Fruit fly (Drosophila melanogaster) whole organism, wandering third instar larva: ENCODE results near the gene syd.

ENCODE experiments used
- Abd-B ChIP-seq: fragments of >200 bp; optimal IDR thresholded peaks from 2 replicates; lab custom pipeline; 2017; ENCODE audit warnings: missing biosample characterization, missing genetic modification characterization
- Dfd ChIP-seq: fragments of >200 bp; optimal IDR thresholded peaks from 2 replicates; lab custom pipeline; 2017; ENCODE audit warnings: missing biosample characterization, missing genetic modification characterization
- Hr83 ChIP-seq: fragments of 200-300 bp; sonication (Bioruptor generic); optimal IDR thresholded peaks from 2 replicates; lab custom pipeline; 2016; ENCODE audit warnings: missing biosample characterization, mild to moderate bottlenecking, missing genetic modification characterization, moderate library complexity; ENCODE audit not compliant: poor library complexity, severe bottlenecking
- Jra ChIP-seq: sonication (Bioruptor generic); optimal IDR thresholded peaks from 2 replicates; lab custom pipeline; 2016; ENCODE audit warnings: missing biosample characterization, missing genetic modification characterization
- N ChIP-seq: fragments of >200 bp; optimal IDR thresholded peaks from 2 replicates; lab custom pipeline; 2018; ENCODE audit warnings: missing biosample characterization, missing external identifiers, missing genetic modification characterization
- dl ChIP-seq, 2 experiments: fragments of 175-275, 200-275 bp in 1 of 2; fragments of 200-275 bp in 1 of 2; sonication (Bioruptor generic); optimal IDR thresholded peaks; lab custom pipeline; 2018; ENCODE audit warnings: mild to moderate bottlenecking in 2 of 2, missing biosample characterization in 2 of 2, missing genetic modification characterization in 2 of 2, moderate library complexity in 2 of 2; ENCODE audit not compliant: partially characterized antibody in 2 of 2, insufficient read depth in 1 of 2
- fru ChIP-seq: fragments of 200-800 bp; sonication (Bioruptor generic); optimal IDR thresholded peaks from 3 replicates; lab custom pipeline; 2016; ENCODE audit warnings: missing biosample characterization, mild to moderate bottlenecking, missing genetic modification characterization
- pan ChIP-seq: fragments of >200 bp; optimal IDR thresholded peaks from 2 replicates; lab custom pipeline; 2017
- sage ChIP-seq: fragments of 200-800 bp; sonication (Bioruptor generic); optimal IDR thresholded peaks from 2 replicates; lab custom pipeline; 2016; ENCODE audit warnings: missing biosample characterization, mild to moderate bottlenecking, missing genetic modification characterization

dm6 chr3L:7893840-7894239 is 42.1 kb downstream of the syd start:
- TF ChIP-seq Abd-B (GFP tag; lab: Kevin White, UChicago) (no peak), sage (no peak), pan (lab: Kevin White, UChicago) (no peak), Jra (no peak), Hr83 (GFP tag; lab: Kevin White, UChicago) (no peak), fru (GFP tag; lab: Kevin White, UChicago) (no peak), Dfd (GFP tag; lab: Kevin White, UChicago) (no peak), dl (GFP tag; optimal IDR thresholded peaks at IDR 0.05; lab: Kevin White, UChicago; ENCODE audit: insufficient read depth in 1 of 2, partially characterized antibody in 2 of 2) (no peak), N (no peak)
